Worm (Caenorhabditis elegans) whole organism, L2 larva: Measurements from ENCODE around the gene adk-1.

ENCODE experiments used
- Y55F3AM.14 ChIP-seq: fragments of 200-800 bp; sonication (Bioruptor generic); optimal IDR thresholded peaks from 2 replicates; lab custom pipeline; 2018; ENCODE audit warnings: mild to moderate bottlenecking, missing genetic modification characterization, missing compliant biosample characterization
- alr-1 ChIP-seq: fragments of 150-350 bp; optimal IDR thresholded peaks from 2 replicates; lab custom pipeline; 2014; ENCODE audit warnings: missing biosample characterization, missing genetic modification characterization
- fos-1 ChIP-seq: fragments of 150-350 bp; optimal IDR thresholded peaks from 2 replicates; lab custom pipeline; 2014; ENCODE audit warnings: missing biosample characterization, missing genetic modification characterization
- skn-1 ChIP-seq: sonication (generic microtip); optimal IDR thresholded peaks from 2 replicates; lab custom pipeline; 2017; ENCODE audit warnings: missing biosample characterization, missing genetic modification characterization
- unc-39 ChIP-seq: fragments of 150-350 bp; optimal IDR thresholded peaks from 2 replicates; lab custom pipeline; 2014; ENCODE audit warnings: missing biosample characterization, missing genetic modification characterization
- ztf-11 ChIP-seq: sonication (generic microtip); optimal IDR thresholded peaks from 2 replicates; lab custom pipeline; 2017; ENCODE audit warnings: missing biosample characterization, missing genetic modification characterization

ce11 chrIV:11207186-11207585 is 3.4 kb downstream of the adk-1 start, which contains the start of gene R07H5.9:
- no peak for TF ChIP-seq ztf-11 (tag; lab: Kevin White, UChicago)
- TF ChIP-seq alr-1 = no peak
- TF ChIP-seq unc-39 (tag; lab: Kevin White, UChicago) = no peak
- no peak for TF ChIP-seq Y55F3AM.14
- TF ChIP-seq skn-1 (tag; lab: Kevin White, UChicago) = no peak
- TF ChIP-seq fos-1 (tag; lab: Kevin White, UChicago) = no peak
